Worm (Caenorhabditis elegans) whole organism, L1 larva: ENCODE results near the gene R05A10.6.

ENCODE experiments used
- aly-2 ChIP-seq: fragments of 150-350 bp; optimal IDR thresholded peaks from 2 replicates; lab custom pipeline; 2014; ENCODE audit warnings: missing biosample characterization, missing genetic modification characterization
- ceh-63 ChIP-seq: fragments of 200-800 bp; sonication (Bioruptor generic); optimal IDR thresholded peaks from 2 replicates; lab custom pipeline; 2018; ENCODE audit warnings: mild to moderate bottlenecking, missing genetic modification characterization, missing compliant biosample characterization
- elt-3 ChIP-seq, 6 experiments: fragments of 150-350 bp in 1 of 6; sonication (generic microtip); optimal IDR thresholded peaks; 2 replicates each; lab custom pipeline; 2017 to 2018; ENCODE audit warnings: missing biosample characterization in 6 of 6, missing genetic modification characterization in 6 of 6, inconsistent platforms in 1 of 6
- lin-13 ChIP-seq: fragments of 150-350 bp; optimal IDR thresholded peaks from 2 replicates; lab custom pipeline; 2014; ENCODE audit warnings: missing biosample characterization, missing genetic modification reagents, missing genetic modification characterization
- nhr-12 ChIP-seq: sonication (generic microtip); optimal IDR thresholded peaks from 2 replicates; lab custom pipeline; 2017; ENCODE audit warnings: missing biosample characterization, missing genetic modification characterization
- skn-1 ChIP-seq: fragments of 150-350 bp; optimal IDR thresholded peaks from 2 replicates; lab custom pipeline; 2014; ENCODE audit warnings: missing biosample characterization, missing genetic modification characterization
- snpc-4 ChIP-seq: fragments of 150-350 bp; optimal IDR thresholded peaks from 2 replicates; lab custom pipeline; 2014; ENCODE audit warnings: missing biosample characterization, missing genetic modification characterization

DNA sequence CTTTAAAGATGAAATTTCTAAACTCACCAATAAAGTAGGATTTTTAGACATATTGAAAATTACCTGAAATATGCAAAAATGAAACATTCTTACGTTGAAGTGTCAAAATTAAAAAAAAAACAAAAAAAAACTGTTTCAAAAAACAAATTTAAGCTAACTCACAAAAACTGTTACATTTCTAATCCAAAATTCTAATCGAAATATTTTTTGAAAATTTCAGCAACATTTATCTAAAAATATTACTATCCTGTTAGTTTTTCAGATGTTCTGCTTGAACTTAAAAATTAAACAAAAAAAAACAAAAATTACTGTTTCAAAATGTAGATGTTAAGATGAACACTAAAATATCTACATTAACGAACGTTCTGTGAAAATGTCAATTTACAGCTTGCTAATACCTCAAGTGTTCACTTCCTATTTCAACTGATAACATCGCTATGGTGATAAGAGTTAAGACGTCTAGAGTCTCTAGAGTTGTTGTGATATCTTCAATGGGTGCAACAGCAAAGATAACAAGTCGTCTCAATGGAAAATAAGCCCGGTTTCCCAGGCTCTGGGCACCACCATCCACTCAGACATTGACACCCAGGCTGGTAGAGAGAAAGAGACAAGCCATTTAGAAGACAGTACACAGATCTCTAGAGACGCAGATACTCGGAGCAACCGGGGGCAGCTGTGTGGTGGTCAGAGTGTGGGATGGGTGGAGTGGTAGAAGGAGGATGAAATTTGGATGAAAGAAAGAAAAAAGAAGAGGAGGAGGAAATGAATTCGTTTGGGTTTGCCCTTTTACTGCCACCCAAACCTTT lies 37.6 kb upstream of the R05A10.6 start, which contains the start of gene H12I19.115:
- TF ChIP-seq elt-3 (tag; optimal IDR thresholded peaks at IDR 0.05; lab: Kevin White, UChicago) = no peak
- no peak for TF ChIP-seq skn-1
- TF ChIP-seq ceh-63 (GFP tag; lab: Kevin White, UChicago) = no peak
- TF ChIP-seq aly-2 (tag; lab: Kevin White, UChicago) = no peak
- no peak for TF ChIP-seq lin-13 (GFP tag; lab: Kevin White, UChicago)
- TF ChIP-seq nhr-12 = no peak
- no peak for TF ChIP-seq snpc-4 (tag; lab: Kevin White, UChicago)
